Fruit fly (Drosophila melanogaster) whole organism, embryonic: Measurements from ENCODE around the gene CG17752.

ENCODE experiments used
- B-H2 ChIP-seq: fragments of 200-800 bp; sonication (Bioruptor generic); optimal IDR thresholded peaks from 2 replicates; lab custom pipeline; 2018; ENCODE audit warnings: missing biosample characterization, mild to moderate bottlenecking, missing genetic modification characterization
- BEAF-32 ChIP-seq: fragments of 200-800 bp; sonication (Bioruptor generic); optimal IDR thresholded peaks from 3 replicates; lab custom pipeline; 2017; ENCODE audit warnings: missing biosample characterization, missing genetic modification characterization, mild to moderate bottlenecking, moderate library complexity, missing genetic modification reagents
- C15 ChIP-seq: fragments of 200-800 bp; sonication (Bioruptor generic); IDR thresholded peaks from 3 replicates; pipeline ENCODE4 v1.3.6; 2022; ENCODE audit warnings: missing biosample characterization, missing genetic modification characterization
- CG11504 ChIP-seq: fragments of 200-800 bp; sonication (Bioruptor generic); optimal IDR thresholded peaks from 3 replicates; lab custom pipeline; 2019; ENCODE audit warnings: missing biosample characterization, mild to moderate bottlenecking, missing genetic modification characterization, moderate library complexity
- CG11695 ChIP-seq: fragments of 200-800 bp; sonication (Bioruptor generic); IDR thresholded peaks from 3 replicates; pipeline ENCODE4 v1.3.6; 2022; ENCODE audit warnings: missing biosample characterization, missing genetic modification characterization
- CG12391 ChIP-seq: fragments of 200-800 bp; sonication (Bioruptor generic); optimal IDR thresholded peaks from 3 replicates; lab custom pipeline; 2018; ENCODE audit warnings: missing biosample characterization, mild to moderate bottlenecking, missing genetic modification characterization, moderate library complexity
- CG13424 ChIP-seq: fragments of 200-800 bp; sonication (Bioruptor generic); optimal IDR thresholded peaks from 2 replicates; lab custom pipeline; 2019; ENCODE audit warnings: missing biosample characterization, mild to moderate bottlenecking, missing genetic modification characterization, moderate library complexity
- CG14860 ChIP-seq: fragments of 200-800 bp; sonication (Bioruptor generic); IDR thresholded peaks from 3 replicates; pipeline ENCODE4 v1.3.6; 2022; ENCODE audit warnings: missing biosample characterization, missing genetic modification characterization; ENCODE audit not compliant: partially characterized antibody
- CG1529 ChIP-seq: fragments of 200-800 bp; sonication (Bioruptor generic); optimal IDR thresholded peaks from 3 replicates; lab custom pipeline; 2018; ENCODE audit warnings: missing biosample characterization, missing genetic modification characterization
- CG15696 ChIP-seq: fragments of 200-800 bp; sonication (Bioruptor generic); optimal IDR thresholded peaks from 2 replicates; lab custom pipeline; 2019; ENCODE audit warnings: missing biosample characterization, mild to moderate bottlenecking, missing genetic modification characterization, moderate library complexity
- CG16779 ChIP-seq: fragments of 200-800 bp; sonication (Bioruptor generic); IDR thresholded peaks from 2 replicates; pipeline ENCODE4 v1.3.6; 2022; ENCODE audit warnings: missing biosample characterization, missing genetic modification characterization
- CG2129 ChIP-seq: fragments of 200-800 bp; sonication (Bioruptor generic); IDR thresholded peaks from 2 replicates; pipeline ENCODE4 v1.3.6; 2022; ENCODE audit warnings: missing biosample characterization, missing genetic modification characterization; ENCODE audit not compliant: partially characterized antibody
- CG31365 ChIP-seq: fragments of 200-800 bp; sonication (Bioruptor generic); optimal IDR thresholded peaks from 2 replicates; lab custom pipeline; 2018; ENCODE audit warnings: missing biosample characterization, mild to moderate bottlenecking, missing genetic modification characterization
- CG31441 ChIP-seq: fragments of 200-800 bp; sonication (Bioruptor generic); IDR thresholded peaks from 2 replicates; pipeline ENCODE4 v1.3.6; 2022; ENCODE audit warnings: missing biosample characterization, missing genetic modification characterization
- CG3163 ChIP-seq: fragments of 200-800 bp; sonication (Bioruptor generic); optimal IDR thresholded peaks from 3 replicates; lab custom pipeline; 2016; ENCODE audit warnings: missing biosample characterization, missing genetic modification characterization
- CG4424 ChIP-seq: fragments of 200-800 bp; sonication (Bioruptor generic); optimal IDR thresholded peaks from 3 replicates; lab custom pipeline; 2016; ENCODE audit warnings: missing biosample characterization, missing genetic modification characterization
- CG4820 ChIP-seq: fragments of 200-800 bp; sonication (Bioruptor generic); optimal IDR thresholded peaks from 3 replicates; lab custom pipeline; 2016; ENCODE audit warnings: missing biosample characterization, missing genetic modification characterization
- CG5245 ChIP-seq: fragments of 200-800 bp; sonication (Bioruptor generic); optimal IDR thresholded peaks from 3 replicates; lab custom pipeline; 2016; ENCODE audit warnings: missing biosample characterization, missing genetic modification characterization
- CG6791 ChIP-seq: fragments of 200-800 bp; sonication (Bioruptor generic); IDR thresholded peaks from 3 replicates; pipeline ENCODE4 v1.3.6; 2022; ENCODE audit warnings: missing biosample characterization, missing genetic modification characterization; ENCODE audit not compliant: partially characterized antibody
- CG9437 ChIP-seq: fragments of 200-800 bp; sonication (Bioruptor generic); optimal IDR thresholded peaks from 2 replicates; lab custom pipeline; 2018; ENCODE audit warnings: missing biosample characterization, mild to moderate bottlenecking, missing genetic modification characterization
- CG9876 ChIP-seq: fragments of 200-800 bp; sonication (Bioruptor generic); optimal IDR thresholded peaks from 2 replicates; lab custom pipeline; 2016; ENCODE audit warnings: missing biosample characterization, missing genetic modification characterization
- Camta ChIP-seq: fragments of 200-800 bp; sonication (Bioruptor generic); optimal IDR thresholded peaks from 2 replicates; lab custom pipeline; 2016; ENCODE audit warnings: missing biosample characterization, missing genetic modification characterization
- CkIIα-i1 ChIP-seq: fragments of 200-800 bp; sonication (Bioruptor generic); IDR thresholded peaks from 2 replicates; pipeline ENCODE4 v1.3.6; 2022; ENCODE audit warnings: missing biosample characterization, missing genetic modification characterization
- Dfd ChIP-seq, 2 experiments: fragments of >200 bp; optimal IDR thresholded peaks; 2 replicates each; lab custom pipeline; 2017; ENCODE audit warnings: missing biosample characterization in 2 of 2, missing genetic modification characterization in 2 of 2
- Doc2 ChIP-seq: fragments of 200-800 bp; sonication (Bioruptor generic); IDR thresholded peaks from 2 replicates; pipeline ENCODE4 v1.3.6; 2022; ENCODE audit warnings: missing biosample characterization, missing genetic modification characterization
- Drgx ChIP-seq: fragments of 200-800 bp; sonication (Bioruptor generic); IDR thresholded peaks from 2 replicates; pipeline ENCODE4 v1.3.6; 2022; ENCODE audit warnings: missing biosample characterization, missing genetic modification characterization
- E2f1 ChIP-seq: fragments of 200-800 bp; sonication (Bioruptor generic); IDR thresholded peaks from 2 replicates; pipeline ENCODE4 v1.3.6; 2022; ENCODE audit warnings: missing biosample characterization, missing genetic modification characterization
- Eip74EF ChIP-seq, 2 experiments: fragments of 200-800 bp in 1 of 2; fragments of >200 bp in 1 of 2; sonication (Bioruptor generic) in 1 of 2; optimal IDR thresholded peaks; 2 replicates each; lab custom pipeline; 2017 to 2019; ENCODE audit warnings: missing biosample characterization in 2 of 2, missing genetic modification characterization in 2 of 2, mild to moderate bottlenecking in 1 of 2, moderate library complexity in 1 of 2
- Jarid2 ChIP-seq: fragments of 200-800 bp; sonication (Bioruptor generic); optimal IDR thresholded peaks from 3 replicates; lab custom pipeline; 2017; ENCODE audit warnings: mild to moderate bottlenecking, missing biosample characterization, missing genetic modification reagents, missing genetic modification characterization
- Max ChIP-seq: fragments of 200-800 bp; sonication (Bioruptor generic); optimal IDR thresholded peaks from 2 replicates; lab custom pipeline; 2016; ENCODE audit warnings: missing biosample characterization, mild to moderate bottlenecking, missing genetic modification characterization
- Med ChIP-seq: fragments of 200-800 bp; sonication (Bioruptor generic); peaks from one replicate; lab custom pipeline; 2016; ENCODE audit warnings: missing biosample characterization, missing genetic modification characterization, mild to moderate bottlenecking, inconsistent platforms, moderate library complexity
- Sox100B ChIP-seq: fragments of 200-800 bp; sonication (Bioruptor generic); optimal IDR thresholded peaks from 3 replicates; lab custom pipeline; 2018; ENCODE audit warnings: missing biosample characterization, mild to moderate bottlenecking, missing genetic modification characterization
- amos ChIP-seq: fragments of 200-800 bp; sonication (Bioruptor generic); IDR thresholded peaks from 2 replicates; pipeline ENCODE4 v1.3.6; 2022; ENCODE audit warnings: missing biosample characterization, missing genetic modification characterization; ENCODE audit not compliant: partially characterized antibody
- ci ChIP-seq: fragments of 200-800 bp; sonication (Bioruptor generic); IDR thresholded peaks from 3 replicates; pipeline ENCODE4 v1.3.6; 2022; ENCODE audit warnings: missing biosample characterization, missing genetic modification characterization
- ems ChIP-seq: fragments of 200-800 bp; sonication (Bioruptor generic); optimal IDR thresholded peaks from 3 replicates; lab custom pipeline; 2016; ENCODE audit warnings: missing biosample characterization, missing genetic modification characterization
- gem ChIP-seq: fragments of 200-800 bp; sonication (Bioruptor generic); optimal IDR thresholded peaks from 2 replicates; lab custom pipeline; 2019; ENCODE audit warnings: missing biosample characterization, mild to moderate bottlenecking, missing genetic modification characterization, moderate library complexity
- knrl ChIP-seq: fragments of 200-800 bp; sonication (Bioruptor generic); IDR thresholded peaks from 3 replicates; pipeline ENCODE4 v1.3.6; 2022; ENCODE audit warnings: missing biosample characterization, missing genetic modification characterization; ENCODE audit not compliant: partially characterized antibody
- lola ChIP-seq, 3 experiments: fragments of >200 bp in 2 of 3; fragments of 200-800 bp in 1 of 3; sonication (Bioruptor generic) in 1 of 3; optimal IDR thresholded peaks; 2 replicates each; lab custom pipeline; 2017 to 2019; ENCODE audit warnings: missing biosample characterization in 3 of 3, missing genetic modification characterization in 3 of 3, mild to moderate bottlenecking in 1 of 3, moderate library complexity in 1 of 3
- nau ChIP-seq: fragments of 200-800 bp; sonication (Bioruptor generic); optimal IDR thresholded peaks from 3 replicates; lab custom pipeline; 2017; ENCODE audit warnings: missing biosample characterization, mild to moderate bottlenecking, missing genetic modification characterization, missing genetic modification reagents
- oc ChIP-seq: fragments of 200-800 bp; sonication (Bioruptor generic); optimal IDR thresholded peaks from 2 replicates; lab custom pipeline; 2018; ENCODE audit warnings: missing biosample characterization, mild to moderate bottlenecking, missing genetic modification characterization, moderate library complexity
- otp ChIP-seq: fragments of 200-800 bp; sonication (Bioruptor generic); IDR thresholded peaks from 3 replicates; pipeline ENCODE4, ENCODE4 v1.3.6; 2022; ENCODE audit warnings: missing biosample characterization, missing genetic modification characterization
- peb ChIP-seq: fragments of 200-800 bp; sonication (Bioruptor generic); IDR thresholded peaks from 2 replicates; pipeline ENCODE4 v1.3.6; 2022; ENCODE audit warnings: missing biosample characterization, missing genetic modification characterization
- sens ChIP-seq: fragments of 200-800 bp; sonication (Bioruptor generic); peaks from one replicate; lab custom pipeline; 2016; ENCODE audit warnings: missing biosample characterization, missing genetic modification characterization
- tio ChIP-seq: fragments of 200-800 bp; sonication (Bioruptor generic); optimal IDR thresholded peaks from 2 replicates; lab custom pipeline; 2017; ENCODE audit warnings: missing biosample characterization, missing genetic modification characterization, inconsistent platforms
- unc-4 ChIP-seq: fragments of 200-800 bp; sonication (Bioruptor generic); IDR thresholded peaks from 2 replicates; pipeline ENCODE4 v1.3.6; 2022; ENCODE audit warnings: missing biosample characterization, missing genetic modification characterization; ENCODE audit not compliant: partially characterized antibody
- unpg ChIP-seq: fragments of 200-800 bp; sonication (Bioruptor generic); optimal IDR thresholded peaks from 3 replicates; lab custom pipeline; 2018; ENCODE audit warnings: missing biosample characterization, mild to moderate bottlenecking, missing genetic modification characterization, moderate library complexity
- vvl ChIP-seq: fragments of 200-800 bp; sonication (Bioruptor generic); IDR thresholded peaks from 2 replicates; pipeline ENCODE4 v1.3.6; 2022; ENCODE audit warnings: missing biosample characterization, missing genetic modification characterization
- wor ChIP-seq: fragments of 200-800 bp; sonication (Bioruptor generic); IDR thresholded peaks from 2 replicates; pipeline ENCODE4 v1.3.6; 2022; ENCODE audit warnings: missing biosample characterization, missing genetic modification characterization
- zfh1 ChIP-seq: fragments of 200-800 bp; sonication (Bioruptor generic); IDR thresholded peaks from 3 replicates; pipeline ENCODE4 v1.3.6; 2022; ENCODE audit warnings: missing biosample characterization, missing genetic modification characterization

The CG17752 gene

DNA sequence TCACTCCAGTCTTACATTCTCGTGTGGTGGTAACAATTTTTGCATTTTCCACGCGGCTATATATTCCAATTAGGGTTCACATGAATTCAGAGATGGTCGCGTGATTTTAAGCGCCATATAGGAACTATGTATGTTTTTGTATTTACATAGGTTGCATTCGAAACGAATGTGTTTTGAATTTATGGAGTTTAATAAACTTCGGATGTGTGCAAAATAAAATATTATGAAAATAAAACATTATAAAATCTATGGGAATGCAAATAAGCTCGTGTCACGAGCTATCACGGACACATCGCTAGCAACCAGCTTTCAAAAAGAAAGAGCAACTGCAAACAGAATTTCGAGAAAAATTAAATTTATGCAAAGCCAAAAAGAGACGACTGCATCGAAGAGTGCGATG, 26.7 kb upstream of the CG17752 start (continued):
- TF ChIP-seq tio (GFP tag; lab: Kevin White, UChicago), result no peak
- TF ChIP-seq gem (tag; lab: Kevin White, UChicago), result peak; percentile 45
- no peak for TF ChIP-seq CG31365 (tag; lab: Kevin White, UChicago)
- TF ChIP-seq Doc2 (GFP tag; lab: Robert Waterston, UW), result no peak
- no peak for TF ChIP-seq E2f1 (GFP tag; lab: Robert Waterston, UW)
- TF ChIP-seq otp (GFP tag; lab: Robert Waterston, UW), result 0 out of 3 replicates have a peak, but pooled peaks have one; percentile 46
- TF ChIP-seq CG2129 (GFP tag; lab: Robert Waterston, UW), result 0 out of 2 replicates have a peak, but pooled peaks have one; percentile 30
- 0 out of 2 replicates have a peak, but pooled peaks have one; percentile 23 for TF ChIP-seq unc-4
- no peak for TF ChIP-seq nau (GFP tag; lab: Kevin White, UChicago)
- no peak for TF ChIP-seq Camta
- 0 out of 3 replicates have a peak, but pooled peaks have one; percentile 10 for TF ChIP-seq CG11695
- TF ChIP-seq Sox100B, result no peak
- TF ChIP-seq CG5245 (GFP tag; lab: Kevin White, UChicago), result no peak
- TF ChIP-seq CG9437 (GFP tag; lab: Kevin White, UChicago), result no peak
- TF ChIP-seq Max (GFP tag; lab: Kevin White, UChicago), result no peak
- TF ChIP-seq CG4820 (GFP tag; lab: Kevin White, UChicago), result no peak
- TF ChIP-seq ci (GFP tag; lab: Robert Waterston, UW), result no peak
- TF ChIP-seq Med (GFP tag; lab: Kevin White, UChicago), result no peak
- no peak for TF ChIP-seq Eip74EF (GFP tag; optimal IDR thresholded peaks at IDR 0.05; lab: Kevin White, UChicago)
- TF ChIP-seq amos (GFP tag; lab: Robert Waterston, UW), result peak; percentile 24; the same call in 1 of the 2 replicates
- 0 out of 2 replicates have a peak, but pooled peaks have one; percentile 10 for TF ChIP-seq Drgx
- TF ChIP-seq B-H2 (GFP tag; lab: Kevin White, UChicago), result no peak
- TF ChIP-seq lola (GFP tag; optimal IDR thresholded peaks at IDR 0.05; lab: Kevin White, UChicago), result peak in 1 of 3 experiments; percentile 17
- no peak for TF ChIP-seq Jarid2
- TF ChIP-seq CG13424 (tag; lab: Kevin White, UChicago), result no peak
- no peak for TF ChIP-seq CG15696 (tag; lab: Kevin White, UChicago)
- TF ChIP-seq CG9876 (GFP tag; lab: Kevin White, UChicago), result no peak
- peak; percentile 3 for TF ChIP-seq unpg (GFP tag; lab: Kevin White, UChicago)
- peak; percentile 37; the same call in 1 of the 3 replicates for TF ChIP-seq CG14860 (GFP tag; lab: Robert Waterston, UW)
- TF ChIP-seq CG31441 (GFP tag; lab: Robert Waterston, UW), result peak; percentile 33; the same call in 1 of the 2 replicates
- TF ChIP-seq sens (GFP tag; lab: Kevin White, UChicago), result peak; percentile 69
- TF ChIP-seq zfh1 (GFP tag; lab: Robert Waterston, UW), result peak; percentile 56; the same call in 2 of the 3 replicates
- no peak for TF ChIP-seq wor (GFP tag; lab: Robert Waterston, UW)
- TF ChIP-seq knrl (GFP tag; lab: Robert Waterston, UW), result peak; percentile 52; the same call in 2 of the 3 replicates
- no peak for TF ChIP-seq CG3163 (GFP tag; lab: Kevin White, UChicago)
- TF ChIP-seq C15 (GFP tag; lab: Robert Waterston, UW), result no peak
- no peak for TF ChIP-seq Dfd (GFP tag; optimal IDR thresholded peaks at IDR 0.05; lab: Kevin White, UChicago)
- no peak for TF ChIP-seq CkIIα-i1 (GFP tag; lab: Robert Waterston, UW)
- TF ChIP-seq vvl, result peak; percentile 7; the same call in 1 of the 2 replicates
- no peak for TF ChIP-seq CG4424 (GFP tag; lab: Kevin White, UChicago)
- TF ChIP-seq peb (GFP tag; lab: Robert Waterston, UW), result no peak
- 0 out of 3 replicates have a peak, but pooled peaks have one; percentile 11 for TF ChIP-seq CG6791 (GFP tag; lab: Robert Waterston, UW)
- TF ChIP-seq CG16779 (GFP tag; lab: Robert Waterston, UW), result no peak
- TF ChIP-seq oc (tag; lab: Kevin White, UChicago), result no peak
- no peak for TF ChIP-seq CG12391 (tag; lab: Kevin White, UChicago)
- TF ChIP-seq BEAF-32 (GFP tag; lab: Kevin White, UChicago), result peak; percentile 36
- TF ChIP-seq CG11504 (tag; lab: Kevin White, UChicago), result peak; percentile 23
- TF ChIP-seq CG1529, result no peak
- no peak for TF ChIP-seq ems (GFP tag; lab: Kevin White, UChicago)
